Worm (Caenorhabditis elegans) whole organism, L1 larva: ENCODE measurements around the gene wht-7.

Experiments
- F16B12.6 ChIP-seq: fragments of 150-350 bp; optimal IDR thresholded peaks from 2 replicates; lab custom pipeline; 2014; ENCODE audit warnings: missing biosample characterization, missing genetic modification characterization
- Y116A8C.19 ChIP-seq: sonication (generic microtip); optimal IDR thresholded peaks from 2 replicates; lab custom pipeline; 2016; ENCODE audit warnings: missing compliant biosample characterization, missing genetic modification characterization, borderline replicate concordance
- alr-1 ChIP-seq: fragments of 200-800 bp; sonication (Bioruptor generic); optimal IDR thresholded peaks from 2 replicates; lab custom pipeline; 2018; ENCODE audit warnings: borderline replicate concordance, mild to moderate bottlenecking, missing genetic modification characterization, missing compliant biosample characterization
- ceh-63 ChIP-seq: fragments of 200-800 bp; sonication (Bioruptor generic); optimal IDR thresholded peaks from 2 replicates; lab custom pipeline; 2018; ENCODE audit warnings: mild to moderate bottlenecking, missing genetic modification characterization, missing compliant biosample characterization
- ceh-82 ChIP-seq, 3 experiments: fragments of 150-350 bp in 1 of 3; sonication (generic microtip) in 2 of 3; optimal IDR thresholded peaks; 2 replicates each; lab custom pipeline; 2014 to 2017; ENCODE audit warnings: missing biosample characterization in 3 of 3, missing genetic modification characterization in 3 of 3
- ces-1 ChIP-seq: fragments of 150-350 bp; optimal IDR thresholded peaks from 2 replicates; lab custom pipeline; 2014; ENCODE audit warnings: missing biosample characterization, missing genetic modification reagents, missing genetic modification characterization
- dpl-1 ChIP-seq, 3 experiments: fragments of 150-350 bp in 2 of 3; sonication (generic microtip) in 1 of 3; optimal IDR thresholded peaks; 2 replicates each; lab custom pipeline; 2014 to 2017; ENCODE audit warnings: missing biosample characterization in 3 of 3, missing genetic modification characterization in 3 of 3, missing genetic modification reagents in 3 of 3
- dsc-1 ChIP-seq: sonication (generic microtip); optimal IDR thresholded peaks from 2 replicates; lab custom pipeline; 2016; ENCODE audit warnings: mild to moderate bottlenecking, missing genetic modification characterization, missing compliant biosample characterization
- efl-3 ChIP-seq: fragments of 200-800 bp; sonication (Bioruptor generic); optimal IDR thresholded peaks from 2 replicates; lab custom pipeline; 2018; ENCODE audit warnings: mild to moderate bottlenecking, missing genetic modification characterization, missing compliant biosample characterization
- egl-13 ChIP-seq: sonication (generic microtip); optimal IDR thresholded peaks from 2 replicates; lab custom pipeline; 2016; ENCODE audit warnings: missing genotype, missing genetic modification reagents, missing genetic modification characterization, missing compliant biosample characterization
- egl-27 ChIP-seq, 2 experiments: fragments of 150-350 bp in 1 of 2; sonication (generic microtip); optimal IDR thresholded peaks; 3 replicates each; lab custom pipeline; 2017 to 2018; ENCODE audit warnings: missing biosample characterization in 2 of 2, missing genetic modification characterization in 2 of 2, missing genetic modification reagents in 2 of 2
- elt-3 ChIP-seq, 6 experiments: fragments of 150-350 bp in 1 of 6; sonication (generic microtip); optimal IDR thresholded peaks; 2 replicates each; lab custom pipeline; 2017 to 2018; ENCODE audit warnings: missing biosample characterization in 6 of 6, missing genetic modification characterization in 6 of 6, inconsistent platforms in 1 of 6
- fkh-10 ChIP-seq: sonication (generic microtip); optimal IDR thresholded peaks from 2 replicates; lab custom pipeline; 2017; ENCODE audit warnings: missing biosample characterization, missing genetic modification reagents, missing genetic modification characterization
- fkh-4 ChIP-seq: sonication (generic microtip); optimal IDR thresholded peaks from 2 replicates; lab custom pipeline; 2016; ENCODE audit warnings: missing compliant biosample characterization, missing genetic modification characterization, borderline replicate concordance
- fkh-8 ChIP-seq: sonication (generic microtip); optimal IDR thresholded peaks from 2 replicates; lab custom pipeline; 2016; ENCODE audit warnings: mild to moderate bottlenecking, missing genetic modification characterization, missing compliant biosample characterization
- grh-1 ChIP-seq: fragments of 200-800 bp; sonication (Bioruptor generic); IDR thresholded peaks from 2 replicates; pipeline ENCODE4 v1.3.6; 2022; ENCODE audit warnings: missing genetic modification reagents, missing genetic modification characterization, missing compliant biosample characterization
- hlh-17 ChIP-seq: fragments of 200-800 bp; sonication (Bioruptor generic); optimal IDR thresholded peaks from 2 replicates; lab custom pipeline; 2018; ENCODE audit warnings: missing genetic modification characterization, mild to moderate bottlenecking, missing compliant biosample characterization, moderate library complexity, borderline replicate concordance
- isw-1 ChIP-seq: fragments of 200-800 bp; sonication (Bioruptor generic); IDR thresholded peaks from 2 replicates; pipeline ENCODE4 v1.3.6; 2022; ENCODE audit warnings: missing genetic modification characterization, missing compliant biosample characterization
- lin-14 ChIP-seq: fragments of 200-800 bp; sonication (Bioruptor generic); optimal IDR thresholded peaks from 2 replicates; lab custom pipeline; 2018; ENCODE audit warnings: mild to moderate bottlenecking, missing genetic modification characterization, moderate library complexity, missing compliant biosample characterization
- lsy-2 ChIP-seq, 2 experiments: fragments of 150-350 bp; optimal IDR thresholded peaks; 2 replicates each; lab custom pipeline; 2014; ENCODE audit warnings: missing biosample characterization in 2 of 2, missing genetic modification characterization in 2 of 2
- mep-1 ChIP-seq: fragments of 150-350 bp; optimal IDR thresholded peaks from 2 replicates; lab custom pipeline; 2014; ENCODE audit warnings: missing biosample characterization, missing genetic modification characterization
- nhr-11 ChIP-seq: fragments of 150-350 bp; optimal IDR thresholded peaks from 2 replicates; lab custom pipeline; 2014; ENCODE audit warnings: missing biosample characterization, missing genetic modification characterization
- nhr-71 ChIP-seq: sonication (generic microtip); optimal IDR thresholded peaks from 2 replicates; lab custom pipeline; 2016; ENCODE audit warnings: mild to moderate bottlenecking, missing genetic modification characterization, moderate library complexity, missing compliant biosample characterization
- nhr-76 ChIP-seq: sonication (generic microtip); optimal IDR thresholded peaks from 2 replicates; lab custom pipeline; 2017; ENCODE audit warnings: missing biosample characterization, missing genetic modification characterization
- nhr-85 ChIP-seq: sonication (generic microtip); peaks from one replicate; lab custom pipeline; 2016; ENCODE audit warnings: missing genetic modification characterization, inconsistent platforms, missing compliant biosample characterization
- pag-3 ChIP-seq: sonication (generic microtip); optimal IDR thresholded peaks from 2 replicates; lab custom pipeline; 2017; ENCODE audit warnings: missing genetic modification characterization, mild to moderate bottlenecking, missing compliant biosample characterization, antibody characterized with exemption, borderline replicate concordance; ENCODE audit not compliant: insufficient read depth
- rnt-1 ChIP-seq: sonication (generic microtip); optimal IDR thresholded peaks from 2 replicates; lab custom pipeline; 2016; ENCODE audit warnings: mild to moderate bottlenecking, missing genetic modification characterization, moderate library complexity, missing compliant biosample characterization
- snpc-4 ChIP-seq: fragments of 150-350 bp; optimal IDR thresholded peaks from 2 replicates; lab custom pipeline; 2014; ENCODE audit warnings: missing biosample characterization, missing genetic modification characterization
- snu-23 ChIP-seq: sonication (generic microtip); optimal IDR thresholded peaks from 2 replicates; lab custom pipeline; 2016; ENCODE audit warnings: missing genetic modification characterization, missing compliant biosample characterization
- tbx-2 ChIP-seq: sonication (generic microtip); optimal IDR thresholded peaks from 2 replicates; lab custom pipeline; 2016; ENCODE audit warnings: missing genetic modification characterization, missing compliant biosample characterization
- unc-86 ChIP-seq: sonication (generic microtip); optimal IDR thresholded peaks from 2 replicates; lab custom pipeline; 2016; ENCODE audit warnings: missing genetic modification characterization, missing compliant biosample characterization

wht-7 gene

DNA sequence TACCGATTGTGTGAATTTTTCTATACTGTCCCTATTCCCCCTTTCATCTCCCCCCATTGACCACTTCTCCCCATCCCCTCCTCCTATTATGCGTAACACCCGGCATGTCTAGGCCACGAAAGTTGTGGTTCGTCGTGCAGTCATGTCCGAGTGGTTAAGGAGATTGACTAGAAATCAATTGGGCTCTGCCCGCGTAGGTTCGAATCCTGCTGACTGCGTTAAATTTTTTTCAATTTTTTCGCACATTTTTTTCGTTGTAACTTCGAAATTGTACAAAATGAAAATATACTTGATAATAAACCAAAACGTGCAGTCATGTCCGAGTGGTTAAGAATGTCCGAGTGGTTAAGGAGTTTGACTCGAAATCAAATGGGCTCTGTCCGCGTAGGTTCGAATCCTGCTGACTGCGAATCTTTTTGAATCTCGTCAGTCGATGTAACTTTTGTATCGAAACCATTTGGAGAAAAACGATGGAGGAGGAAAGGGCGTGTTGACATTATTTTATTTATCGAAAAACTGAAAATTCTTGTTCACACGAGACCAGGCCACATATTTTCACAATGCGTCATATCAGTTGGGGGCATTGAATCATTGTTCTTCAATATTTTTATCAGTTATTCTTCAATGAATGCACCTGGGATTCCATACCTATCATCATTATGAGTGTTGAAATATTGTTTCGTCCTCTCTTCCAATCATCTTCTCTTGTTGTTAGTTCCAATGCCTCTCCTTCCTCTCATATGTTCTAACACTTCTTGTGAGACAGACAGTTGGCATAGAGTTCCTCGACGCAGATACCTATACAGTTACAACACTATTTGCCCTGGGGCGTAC is 9.5 kb upstream of the wht-7 start, which contains the start of gene nfm-1 (continued):
- TF ChIP-seq ceh-82 (tag; optimal IDR thresholded peaks at IDR 0.05; lab: Kevin White, UChicago) (peak in 2 of 3 experiments; percentile 62 to 73), fkh-10 (GFP tag; lab: Kevin White, UChicago) (no peak), isw-1 (GFP tag; lab: Robert Waterston, UW) (peak; percentile 38), dpl-1 (GFP tag; optimal IDR thresholded peaks at IDR 0.05; lab: Kevin White, UChicago) (peak; percentile 13 to 48 (median 26)), snu-23 (peak; percentile 66), alr-1 (tag; lab: Kevin White, UChicago) (no peak), egl-27 (tag; optimal IDR thresholded peaks at IDR 0.05; lab: Kevin White, UChicago) (peak in 1 of 2 experiments; percentile 3), ceh-63 (GFP tag; lab: Kevin White, UChicago) (no peak), F16B12.6 (tag; lab: Kevin White, UChicago) (peak; percentile 17), tbx-2 (tag; lab: Kevin White, UChicago) (peak; percentile 35), elt-3 (tag; optimal IDR thresholded peaks at IDR 0.05; lab: Kevin White, UChicago) (peak in 3 of 6 experiments; percentile 27 to 72 (median 33)), hlh-17 (GFP tag; lab: Kevin White, UChicago) (no peak), egl-13 (tag; lab: Kevin White, UChicago) (peak; percentile 19), fkh-8 (peak; percentile 45)
- TF ChIP-seq, all 84 proteins: peak for 44

- peak; percentile 50 for TF ChIP-seq lin-14 (GFP tag; lab: Kevin White, UChicago)
- TF ChIP-seq nhr-71 (tag; lab: Kevin White, UChicago): peak; percentile 58
- TF ChIP-seq hlh-17 (GFP tag; lab: Kevin White, UChicago): no peak
- no peak for TF ChIP-seq efl-3 (GFP tag; lab: Kevin White, UChicago)
- TF ChIP-seq snpc-4 (tag; lab: Kevin White, UChicago): no peak
- peak in 1 of 2 experiments; percentile 15 for TF ChIP-seq lsy-2 (tag; optimal IDR thresholded peaks at IDR 0.05; lab: Kevin White, UChicago)
- TF ChIP-seq tbx-2 (tag; lab: Kevin White, UChicago): peak; percentile 3
- no peak for TF ChIP-seq pag-3 (tag; lab: Kevin White, UChicago)
- no peak for TF ChIP-seq nhr-85
- peak; percentile 50 for TF ChIP-seq rnt-1 (tag; lab: Kevin White, UChicago)
- TF ChIP-seq dsc-1: peak; percentile 43
- TF ChIP-seq snu-23: peak; percentile 15
These were observed 8.4 kb upstream of the wht-7 start, which contains the start of gene anmt-2 for ce11 chrIII:6157708-6158321. Gene anmt-2, minus strand, starts transcription at chrIII:6157758.

- no peak for TF ChIP-seq egl-13 (tag; lab: Kevin White, UChicago)
- TF ChIP-seq grh-1 (GFP tag; lab: Robert Waterston, UW): no peak
- peak; percentile 95 for TF ChIP-seq pag-3 (tag; lab: Kevin White, UChicago)
- no peak for TF ChIP-seq ces-1
- no peak for TF ChIP-seq F16B12.6 (tag; lab: Kevin White, UChicago)
- TF ChIP-seq snpc-4 (tag; lab: Kevin White, UChicago): no peak
- TF ChIP-seq lsy-2 (tag; optimal IDR thresholded peaks at IDR 0.05; lab: Kevin White, UChicago): peak in 1 of 2 experiments; percentile 31
- no peak for TF ChIP-seq Y116A8C.19 (tag; lab: Kevin White, UChicago)
- no peak for TF ChIP-seq unc-86 (tag; lab: Kevin White, UChicago)
- TF ChIP-seq nhr-76: no peak
- TF ChIP-seq egl-27 (tag; optimal IDR thresholded peaks at IDR 0.05; lab: Kevin White, UChicago): no peak
- peak; percentile 15 for TF ChIP-seq mep-1
- peak; percentile 65 for TF ChIP-seq lin-14 (GFP tag; lab: Kevin White, UChicago)
- peak; percentile 93 for TF ChIP-seq dsc-1
- TF ChIP-seq nhr-11: no peak
- peak; percentile 66 for TF ChIP-seq fkh-4 (tag; lab: Kevin White, UChicago)
- peak; percentile 20 for TF ChIP-seq nhr-71 (tag; lab: Kevin White, UChicago)
These were observed 6.4 kb upstream of the wht-7 start for ce11 chrIII:6155787-6156186.
